Fruit fly (Drosophila melanogaster): Measurements from ENCODE around the gene CG7920.

The CG7920 gene

dm6 chr3R:29997607-29998236, 17.4 kb downstream of the CG7920 start, which contains the start of the genes CG15525 and CG11504 (continued):
- TF ChIP-seq CHES-1-like (GFP tag; optimal IDR thresholded peaks at IDR 0.05) (peak; percentile 64), run (tag; optimal IDR thresholded peaks at IDR 0.05) (no peak), hbn (GFP tag; IDR thresholded peaks at IDR 0.05; ENCODE audit: partially characterized antibody) (peak; percentile 86), CG1024 (GFP tag; IDR thresholded peaks at IDR 0.05) (peak; percentile 34; the same call in 1 of the 2 replicates), CG3995 (GFP tag; optimal IDR thresholded peaks at IDR 0.05) (peak; percentile 10), CG10462 (GFP tag; optimal IDR thresholded peaks at IDR 0.05) (no peak), Bteb2 (GFP tag; optimal IDR thresholded peaks at IDR 0.05) (peak; percentile 33), yki (optimal IDR thresholded peaks at IDR 0.05) (no peak), NfI (GFP tag; optimal IDR thresholded peaks at IDR 0.05) (peak; percentile 36), CG11695 (GFP tag; IDR thresholded peaks at IDR 0.05) (no peak), tio (GFP tag; optimal IDR thresholded peaks at IDR 0.05) (no peak), pnt (GFP tag; optimal IDR thresholded peaks at IDR 0.05) (peak; percentile 24), row (GFP tag; IDR thresholded peaks at IDR 0.05) (peak; percentile 93), CG2129 (GFP tag; IDR thresholded peaks at IDR 0.05; ENCODE audit: partially characterized antibody) (peak; percentile 78), YL-1 (GFP tag; optimal IDR thresholded peaks at IDR 0.05) (peak; percentile 79), Oli (tag; optimal IDR thresholded peaks at IDR 0.05) (no peak), CG8089 (GFP tag; optimal IDR thresholded peaks at IDR 0.05) (peak; percentile 16), CG10979 (tag; optimal IDR thresholded peaks at IDR 0.05) (peak; percentile 22), BtbVII (GFP tag; optimal IDR thresholded peaks at IDR 0.05) (no peak), ham (GFP tag; IDR thresholded peaks at IDR 0.05) (no peak), CG6683 (GFP tag; optimal IDR thresholded peaks at IDR 0.05) (no peak), CG17186 (GFP tag; optimal IDR thresholded peaks at IDR 0.05) (peak; percentile 71), zen2 (GFP tag; IDR thresholded peaks at IDR 0.05; ENCODE audit: partially characterized antibody) (peak; percentile 28; the same call in 1 of the 3 replicates), nom (GFP tag; optimal IDR thresholded peaks at IDR 0.05) (no peak), CG10959 (GFP tag; IDR thresholded peaks at IDR 0.05) (no peak), CG30403 (GFP tag; optimal IDR thresholded peaks at IDR 0.05) (peak; percentile 71), az2 (GFP tag; optimal IDR thresholded peaks at IDR 0.05) (peak; percentile 51), Dbx (GFP tag; IDR thresholded peaks at IDR 0.05) (peak; percentile 69; the same call in 2 of the 3 replicates), wek (GFP tag; optimal IDR thresholded peaks at IDR 0.05) (no peak), twi (tag; optimal IDR thresholded peaks at IDR 0.05) (no peak), gcm2 (GFP tag; optimal IDR thresholded peaks at IDR 0.05) (no peak), CG7745 (tag; optimal IDR thresholded peaks at IDR 0.05) (no peak), usp (GFP tag; optimal IDR thresholded peaks at IDR 0.05) (no peak), sr (GFP tag; IDR thresholded peaks at IDR 0.05) (no peak), CG15011 (GFP tag; optimal IDR thresholded peaks at IDR 0.05) (no peak), stwl (tag; optimal IDR thresholded peaks at IDR 0.05) (peak; percentile 69), pan (optimal IDR thresholded peaks at IDR 0.05) (no peak), pan (GFP tag; optimal IDR thresholded peaks at IDR 0.05 in 1 of 2, IDR thresholded peaks at IDR 0.05 in 1 of 2) (no peak), CG10543 (GFP tag; optimal IDR thresholded peaks at IDR 0.05) (no peak), kah (GFP tag; optimal IDR thresholded peaks at IDR 0.05) (no peak), tgo (GFP tag; IDR thresholded peaks at IDR 0.05) (peak; percentile 40; the same call in 2 of the 3 replicates), HHEX (GFP tag; optimal IDR thresholded peaks at IDR 0.05) (no peak), CG34422 (GFP tag; IDR thresholded peaks at IDR 0.05) (peak; percentile 79; the same call in 2 of the 3 replicates), CG7271 (tag; optimal IDR thresholded peaks at IDR 0.05) (no peak), ato (GFP tag; IDR thresholded peaks at IDR 0.05; ENCODE audit: partially characterized antibody) (peak; percentile 71; the same call in 1 of the 2 replicates), CG12744 (GFP tag; optimal IDR thresholded peaks at IDR 0.05) (no peak), CG11085 (GFP tag; IDR thresholded peaks at IDR 0.05) (0 out of 2 replicates have a peak, but pooled peaks have one; percentile 9), dmrt11E (tag; optimal IDR thresholded peaks at IDR 0.05) (no peak), corto (GFP tag; optimal IDR thresholded peaks at IDR 0.05) (no peak), CG43689 (GFP tag; IDR thresholded peaks at IDR 0.05) (no peak)
